Fruit fly (Drosophila melanogaster) whole organism, embryonic: ENCODE measurements around the gene Polr2G.

Source experiments
- Awh ChIP-seq: fragments of 200-800 bp; sonication (Bioruptor generic); IDR thresholded peaks from 2 replicates; pipeline ENCODE4, ENCODE4 v1.3.6; 2022; ENCODE audit warnings: missing biosample characterization, missing genetic modification characterization
- CG11093 ChIP-seq: fragments of 200-800 bp; sonication (Bioruptor generic); IDR thresholded peaks from 3 replicates; pipeline ENCODE4 v1.3.6; 2022; ENCODE audit warnings: missing biosample characterization, missing genetic modification characterization
- CG11398 ChIP-seq: fragments of 200-800 bp; sonication (Bioruptor generic); optimal IDR thresholded peaks from 2 replicates; lab custom pipeline; 2016; ENCODE audit warnings: missing biosample characterization, missing genetic modification characterization
- CG14441 ChIP-seq: fragments of 200-800 bp; sonication (Bioruptor generic); IDR thresholded peaks from 2 replicates; pipeline ENCODE4 v1.3.6; 2022; ENCODE audit warnings: missing biosample characterization, missing genetic modification characterization
- CG14667 ChIP-seq: fragments of 200-800 bp; sonication (Bioruptor generic); IDR thresholded peaks from 2 replicates; pipeline ENCODE4 v1.3.6; 2022; ENCODE audit warnings: missing biosample characterization, missing genetic modification characterization
- CG15269 ChIP-seq: fragments of 200-800 bp; sonication (Bioruptor generic); optimal IDR thresholded peaks from 2 replicates; lab custom pipeline; 2018; ENCODE audit warnings: missing biosample characterization, mild to moderate bottlenecking, missing genetic modification characterization, moderate library complexity
- CG15479 ChIP-seq: fragments of 200-800 bp; sonication (Bioruptor generic); optimal IDR thresholded peaks from 3 replicates; lab custom pipeline; 2019; ENCODE audit warnings: missing biosample characterization, mild to moderate bottlenecking, missing genetic modification characterization, moderate library complexity
- CG1602 ChIP-seq: fragments of 200-800 bp; sonication (Bioruptor generic); optimal IDR thresholded peaks from 3 replicates; lab custom pipeline; 2016; ENCODE audit warnings: missing biosample characterization, missing genetic modification characterization
- CG1647 ChIP-seq: fragments of 200-800 bp; sonication (Bioruptor generic); optimal IDR thresholded peaks from 3 replicates; lab custom pipeline; 2016; ENCODE audit warnings: missing biosample characterization, missing genetic modification characterization
- CG17361 ChIP-seq: fragments of 200-800 bp; sonication (Bioruptor generic); IDR thresholded peaks from 3 replicates; pipeline ENCODE4 v1.3.6; 2022; ENCODE audit warnings: missing biosample characterization, missing genetic modification characterization
- CG1792 ChIP-seq: fragments of 200-800 bp; sonication (Bioruptor generic); optimal IDR thresholded peaks from 2 replicates; lab custom pipeline; 2016; ENCODE audit warnings: missing biosample characterization, missing genetic modification characterization
- CG18262 ChIP-seq: fragments of 200-800 bp; optimal IDR thresholded peaks from 3 replicates; lab custom pipeline; 2019; ENCODE audit warnings: missing biosample characterization, mild to moderate bottlenecking, missing genetic modification characterization, moderate library complexity
- CG18619 ChIP-seq: fragments of 200-800 bp; sonication (Bioruptor generic); optimal IDR thresholded peaks from 3 replicates; lab custom pipeline; 2017; ENCODE audit warnings: missing biosample characterization, mild to moderate bottlenecking, missing genetic modification characterization
- CG2129 ChIP-seq: fragments of 200-800 bp; sonication (Bioruptor generic); IDR thresholded peaks from 2 replicates; pipeline ENCODE4 v1.3.6; 2022; ENCODE audit warnings: missing biosample characterization, missing genetic modification characterization; ENCODE audit not compliant: partially characterized antibody
- CG2199 ChIP-seq: fragments of 200-800 bp; sonication (Bioruptor generic); IDR thresholded peaks from 3 replicates; pipeline ENCODE4 v1.3.6; 2022; ENCODE audit warnings: missing biosample characterization, missing genetic modification characterization
- CG31365 ChIP-seq: fragments of 200-800 bp; sonication (Bioruptor generic); optimal IDR thresholded peaks from 2 replicates; lab custom pipeline; 2018; ENCODE audit warnings: missing biosample characterization, mild to moderate bottlenecking, missing genetic modification characterization
- CG4820 ChIP-seq: fragments of 200-800 bp; sonication (Bioruptor generic); optimal IDR thresholded peaks from 3 replicates; lab custom pipeline; 2016; ENCODE audit warnings: missing biosample characterization, missing genetic modification characterization
- CG6254 ChIP-seq: fragments of 200-800 bp; sonication (Bioruptor generic); optimal IDR thresholded peaks from 3 replicates; lab custom pipeline; 2017; ENCODE audit warnings: mild to moderate bottlenecking, missing biosample characterization, missing genetic modification reagents, missing genetic modification characterization
- CG6813 ChIP-seq: fragments of 200-800 bp; sonication (Bioruptor generic); optimal IDR thresholded peaks from 2 replicates; lab custom pipeline; 2017; ENCODE audit warnings: missing biosample characterization, missing genetic modification characterization, mild to moderate bottlenecking, moderate library complexity, missing genetic modification reagents
- CG7745 ChIP-seq: fragments of 200-800 bp; sonication (Bioruptor generic); optimal IDR thresholded peaks from 2 replicates; lab custom pipeline; 2018; ENCODE audit warnings: missing biosample characterization, mild to moderate bottlenecking, missing genetic modification characterization, moderate library complexity
- CG8388 ChIP-seq: fragments of 200-800 bp; sonication (Bioruptor generic); optimal IDR thresholded peaks from 2 replicates; lab custom pipeline; 2019; ENCODE audit warnings: missing biosample characterization, mild to moderate bottlenecking, missing genetic modification characterization, moderate library complexity
- CoRest ChIP-seq: fragments of 200-800 bp; sonication (Bioruptor generic); optimal IDR thresholded peaks from 3 replicates; lab custom pipeline; 2018; ENCODE audit warnings: missing biosample characterization, mild to moderate bottlenecking, missing genetic modification characterization, moderate library complexity
- Dek ChIP-seq: fragments of 200-800 bp; sonication (Bioruptor generic); optimal IDR thresholded peaks from 3 replicates; lab custom pipeline; 2019; ENCODE audit warnings: missing biosample characterization, mild to moderate bottlenecking, missing genetic modification characterization, moderate library complexity
- Doc2 ChIP-seq: fragments of 200-800 bp; sonication (Bioruptor generic); IDR thresholded peaks from 2 replicates; pipeline ENCODE4 v1.3.6; 2022; ENCODE audit warnings: missing biosample characterization, missing genetic modification characterization
- Fer2 ChIP-seq: fragments of 200-800 bp; sonication (Bioruptor generic); optimal IDR thresholded peaks from 2 replicates; lab custom pipeline; 2018; ENCODE audit warnings: missing biosample characterization, mild to moderate bottlenecking, missing genetic modification characterization, moderate library complexity
- Gug ChIP-seq: fragments of 200-800 bp; sonication (Bioruptor generic); IDR thresholded peaks from 4 replicates; pipeline ENCODE4 v1.3.6; 2022; ENCODE audit warnings: missing biosample characterization, missing genetic modification characterization
- H2.0 ChIP-seq: fragments of 200-800 bp; sonication (Bioruptor generic); IDR thresholded peaks from 2 replicates; pipeline ENCODE4 v1.3.6; 2022; ENCODE audit warnings: missing biosample characterization, missing genetic modification characterization
- HmgZ ChIP-seq: fragments of 200-800 bp; sonication (Bioruptor generic); optimal IDR thresholded peaks from 2 replicates; lab custom pipeline; 2018; ENCODE audit warnings: missing biosample characterization, mild to moderate bottlenecking, missing genetic modification characterization
- Meics ChIP-seq: fragments of 200-800 bp; sonication (Bioruptor generic); optimal IDR thresholded peaks from 2 replicates; lab custom pipeline; 2017; ENCODE audit warnings: missing biosample characterization, mild to moderate bottlenecking, missing genetic modification characterization
- PHDP ChIP-seq: fragments of 200-800 bp; sonication (Bioruptor generic); optimal IDR thresholded peaks from 3 replicates; lab custom pipeline; 2018; ENCODE audit warnings: missing biosample characterization, mild to moderate bottlenecking, missing genetic modification characterization, moderate library complexity
- Stat92E ChIP-seq, 3 experiments: fragments of >200 bp in 2 of 3; fragments of 200-800 bp in 1 of 3; sonication (Bioruptor generic) in 1 of 3; optimal IDR thresholded peaks; 2 replicates each; lab custom pipeline; 2017 to 2019; ENCODE audit warnings: missing biosample characterization in 3 of 3, missing genetic modification characterization in 3 of 3, mild to moderate bottlenecking in 1 of 3, moderate library complexity in 1 of 3
- al ChIP-seq: fragments of 200-800 bp; sonication (Bioruptor generic); IDR thresholded peaks from 2 replicates; pipeline ENCODE4 v1.3.6; 2022; ENCODE audit warnings: missing biosample characterization, missing genetic modification characterization
- bigmax ChIP-seq: fragments of 200-800 bp; sonication (Bioruptor generic); optimal IDR thresholded peaks from 2 replicates; lab custom pipeline; 2018; ENCODE audit warnings: missing biosample characterization, mild to moderate bottlenecking, missing genetic modification characterization
- corto ChIP-seq: fragments of 200-800 bp; sonication (Bioruptor generic); optimal IDR thresholded peaks from 2 replicates; lab custom pipeline; 2016; ENCODE audit warnings: missing biosample characterization, mild to moderate bottlenecking, missing genetic modification characterization, moderate library complexity
- crol ChIP-seq: fragments of 200-800 bp; sonication (Bioruptor generic); IDR thresholded peaks from 2 replicates; pipeline ENCODE4 v1.3.6; 2022; ENCODE audit warnings: missing biosample characterization, missing genetic modification characterization
- emc ChIP-seq: fragments of 200-800 bp; sonication (Bioruptor generic); optimal IDR thresholded peaks from 2 replicates; lab custom pipeline; 2016; ENCODE audit warnings: missing biosample characterization, missing genetic modification characterization
- esg ChIP-seq: fragments of 200-800 bp; sonication (Bioruptor generic); conservative IDR thresholded peaks from 2 replicates; pipeline ENCODE4 v1.3.6; 2022; ENCODE audit warnings: missing biosample characterization, missing genetic modification characterization
- gcm2 ChIP-seq: fragments of 200-800 bp; sonication (Bioruptor generic); optimal IDR thresholded peaks from 2 replicates; lab custom pipeline; 2016; ENCODE audit warnings: missing biosample characterization, missing genetic modification characterization
- gt ChIP-seq: fragments of 200-800 bp; sonication (Bioruptor generic); IDR thresholded peaks from 2 replicates; pipeline ENCODE4 v1.3.6; 2022; ENCODE audit warnings: missing biosample characterization, missing genetic modification characterization
- ham ChIP-seq: fragments of 200-800 bp; sonication (Bioruptor generic); IDR thresholded peaks from 2 replicates; pipeline ENCODE4 v1.3.6; 2022; ENCODE audit warnings: missing biosample characterization, missing genetic modification characterization
- inv ChIP-seq: fragments of 200-800 bp; sonication (Bioruptor generic); IDR thresholded peaks from 2 replicates; pipeline ENCODE4 v1.3.6; 2022; ENCODE audit warnings: missing biosample characterization, missing genetic modification characterization; ENCODE audit not compliant: partially characterized antibody
- mam ChIP-seq: fragments of 200-800 bp; sonication (Bioruptor generic); optimal IDR thresholded peaks from 3 replicates; lab custom pipeline; 2016; ENCODE audit warnings: missing biosample characterization, missing genetic modification characterization
- phol ChIP-seq: fragments of 200-800 bp; sonication (Bioruptor generic); optimal IDR thresholded peaks from 3 replicates; lab custom pipeline; 2018; ENCODE audit warnings: missing biosample characterization, mild to moderate bottlenecking, missing genetic modification characterization, moderate library complexity
- psq ChIP-seq: fragments of 200-800 bp; sonication (Bioruptor generic); optimal IDR thresholded peaks from 2 replicates; lab custom pipeline; 2017; ENCODE audit warnings: missing biosample characterization, missing genetic modification characterization
- rib ChIP-seq: fragments of 200-800 bp; sonication (Bioruptor generic); IDR thresholded peaks from 2 replicates; pipeline ENCODE4 v1.3.6; 2022; ENCODE audit warnings: missing biosample characterization, missing genetic modification characterization
- schlank ChIP-seq: fragments of 200-800 bp; sonication (Bioruptor generic); optimal IDR thresholded peaks from 2 replicates; lab custom pipeline; 2018; ENCODE audit warnings: missing biosample characterization, mild to moderate bottlenecking, missing genetic modification characterization
- slou ChIP-seq: fragments of 200-800 bp; sonication (Bioruptor generic); optimal IDR thresholded peaks from 3 replicates; lab custom pipeline; 2016; ENCODE audit warnings: missing biosample characterization, missing genetic modification characterization
- tll ChIP-seq, 2 experiments: fragments of 200-800 bp in 1 of 2; fragments of >200 bp in 1 of 2; sonication (Bioruptor generic) in 1 of 2; optimal IDR thresholded peaks; 2 replicates each; lab custom pipeline; 2017 to 2019; ENCODE audit warnings: missing biosample characterization in 2 of 2, missing genetic modification characterization in 2 of 2, mild to moderate bottlenecking in 1 of 2, moderate library complexity in 1 of 2
- trh ChIP-seq: fragments of 200-800 bp; sonication (Bioruptor generic); optimal IDR thresholded peaks from 2 replicates; lab custom pipeline; 2016; ENCODE audit warnings: missing biosample characterization, missing genetic modification characterization

Polr2G gene

DNA sequence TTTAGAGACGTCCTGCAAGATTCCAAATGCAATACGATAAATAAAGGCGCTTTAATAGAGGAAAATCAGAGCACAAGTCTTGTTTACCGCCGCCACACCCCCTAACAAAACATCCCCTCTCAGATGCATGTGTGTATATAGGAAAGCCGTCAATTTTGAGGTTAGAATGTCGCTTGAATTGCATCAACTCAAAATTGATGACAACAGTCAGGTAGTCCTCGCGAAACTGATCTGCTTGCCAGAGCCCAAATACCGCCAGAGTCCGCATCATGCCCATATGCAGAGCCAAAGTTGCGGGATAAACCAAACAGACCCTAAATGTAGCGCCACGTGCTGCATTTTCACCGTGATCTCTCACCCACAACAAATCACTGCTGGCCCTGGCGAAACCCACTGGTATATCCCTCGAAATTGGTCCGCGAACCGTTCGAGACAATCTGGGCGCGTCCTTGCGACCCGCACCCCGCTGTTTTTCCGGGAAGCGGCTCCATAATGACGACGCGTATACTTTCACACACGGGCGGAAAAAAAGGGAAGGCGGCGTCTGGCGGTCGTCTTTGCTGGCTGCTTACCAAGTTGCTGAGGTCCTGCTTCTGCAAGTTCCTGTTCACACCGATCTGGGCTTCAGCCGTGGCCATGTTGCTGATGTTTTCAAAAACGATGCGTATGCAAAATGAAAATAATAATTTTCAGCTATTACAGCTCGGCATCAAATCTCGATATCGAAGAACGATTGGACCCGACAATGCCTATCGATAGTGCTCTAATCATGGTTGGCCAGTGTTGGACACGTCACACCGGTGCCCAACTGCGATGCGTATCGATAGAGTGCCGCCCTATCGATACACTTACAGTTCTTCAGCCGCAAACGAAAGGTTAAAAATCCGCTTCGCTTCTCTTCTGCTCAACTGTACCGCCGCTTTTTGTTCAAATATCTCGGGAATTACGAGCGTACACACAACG is 40.0 kb upstream of the Polr2G start, which contains the start of the genes eIF2gamma and Set (continued):
- no peak for TF ChIP-seq CG18619 (GFP tag; lab: Kevin White, UChicago)
- no peak for TF ChIP-seq Fer2 (tag; lab: Kevin White, UChicago)
- 0 out of 2 replicates have a peak, but pooled peaks have one; percentile 7 for TF ChIP-seq Awh (GFP tag; lab: Robert Waterston, UW)
- no peak for TF ChIP-seq gcm2
- TF ChIP-seq gt = no peak
- TF ChIP-seq CG14667 (GFP tag; lab: Robert Waterston, UW) = no peak
- no peak for TF ChIP-seq CG6254 (GFP tag; lab: Kevin White, UChicago)
- TF ChIP-seq al = peak; percentile 45
- TF ChIP-seq CG2129 (GFP tag; lab: Robert Waterston, UW) = peak; percentile 88
- TF ChIP-seq CG7745 (tag; lab: Kevin White, UChicago) = no peak
- TF ChIP-seq Gug = peak; percentile 58; the same call in 1 of the 4 replicates
- no peak for TF ChIP-seq CG1647
- TF ChIP-seq crol (GFP tag; lab: Robert Waterston, UW) = peak; percentile 61
- no peak for TF ChIP-seq CG15269
- no peak for TF ChIP-seq CG31365
- peak in 1 of 3 experiments; percentile 56 for TF ChIP-seq Stat92E (GFP tag; optimal IDR thresholded peaks at IDR 0.05; lab: Kevin White, UChicago)
- no peak for TF ChIP-seq CG11093 (GFP tag; lab: Robert Waterston, UW)
- TF ChIP-seq CG4820 (GFP tag; lab: Kevin White, UChicago) = no peak
- TF ChIP-seq CG15479 (GFP tag; lab: Kevin White, UChicago) = peak; percentile 36
- peak; percentile 96 for TF ChIP-seq inv
- TF ChIP-seq PHDP (tag; lab: Kevin White, UChicago) = no peak
- no peak for TF ChIP-seq CG17361 (GFP tag; lab: Robert Waterston, UW)
- TF ChIP-seq emc = no peak
- no peak for TF ChIP-seq rib (GFP tag; lab: Robert Waterston, UW)
- TF ChIP-seq schlank (tag; lab: Kevin White, UChicago) = no peak
- no peak for TF ChIP-seq CG8388
- no peak for TF ChIP-seq ham (GFP tag; lab: Robert Waterston, UW)
- TF ChIP-seq trh (GFP tag; lab: Kevin White, UChicago) = no peak
- TF ChIP-seq phol (tag; lab: Kevin White, UChicago) = peak; percentile 62
- TF ChIP-seq CG18262 (tag; lab: Kevin White, UChicago) = no peak
- peak; percentile 58 for TF ChIP-seq mam (GFP tag; lab: Kevin White, UChicago)
- no peak for TF ChIP-seq CG14441 (GFP tag; lab: Robert Waterston, UW)
- TF ChIP-seq HmgZ (tag; lab: Kevin White, UChicago) = peak; percentile 85
- TF ChIP-seq CG6813 (GFP tag; lab: Kevin White, UChicago) = no peak
- TF ChIP-seq psq (GFP tag; lab: Kevin White, UChicago) = no peak
- TF ChIP-seq CG11398 = no peak
- no peak for TF ChIP-seq tll (GFP tag; optimal IDR thresholded peaks at IDR 0.05; lab: Kevin White, UChicago)
- TF ChIP-seq corto = no peak
- no peak for TF ChIP-seq Dek (tag; lab: Kevin White, UChicago)
- no peak for TF ChIP-seq H2.0 (GFP tag; lab: Robert Waterston, UW)
- no peak for TF ChIP-seq CG1792
- no peak for TF ChIP-seq CoRest (tag; lab: Kevin White, UChicago)
- TF ChIP-seq CG2199 (GFP tag; lab: Robert Waterston, UW) = no peak
- TF ChIP-seq bigmax (GFP tag; lab: Kevin White, UChicago) = peak; percentile 95
- TF ChIP-seq slou (GFP tag; lab: Kevin White, UChicago) = no peak
- no peak for TF ChIP-seq Meics (GFP tag; lab: Kevin White, UChicago)
- TF ChIP-seq CG1602 (GFP tag; lab: Kevin White, UChicago) = no peak
- no peak for TF ChIP-seq Doc2
- no peak for TF ChIP-seq esg (GFP tag; lab: Robert Waterston, UW)
